Fruit fly (Drosophila melanogaster) whole organism, embryonic: ENCODE measurements around the gene Rhp.
A peak's percentile ranks its signal among the peaks of the same experiment; 100 is the strongest.

Experiments used
- Bgb ChIP-seq: fragments of 200-800 bp; sonication (Bioruptor generic); IDR thresholded peaks from 2 replicates; pipeline ENCODE4 v1.3.6; 2022; ENCODE audit warnings: missing biosample characterization, missing genetic modification characterization; ENCODE audit not compliant: partially characterized antibody
- BtbVII ChIP-seq: fragments of 200-800 bp; sonication (Bioruptor generic); optimal IDR thresholded peaks from 3 replicates; lab custom pipeline; 2017; ENCODE audit warnings: missing biosample characterization, mild to moderate bottlenecking, missing genetic modification characterization
- CG10209 ChIP-seq: fragments of 200-800 bp; sonication (Bioruptor generic); optimal IDR thresholded peaks from 3 replicates; lab custom pipeline; 2017; ENCODE audit warnings: missing biosample characterization, mild to moderate bottlenecking, missing genetic modification characterization, missing genetic modification reagents
- CG10366 ChIP-seq: fragments of 200-800 bp; sonication (Bioruptor generic); IDR thresholded peaks from 2 replicates; pipeline ENCODE4 v1.3.6; 2022; ENCODE audit warnings: missing biosample characterization, missing genetic modification characterization
- CG10543 ChIP-seq: fragments of 200-800 bp; sonication (Bioruptor generic); optimal IDR thresholded peaks from 3 replicates; lab custom pipeline; 2017; ENCODE audit warnings: missing biosample characterization, mild to moderate bottlenecking, missing genetic modification characterization, moderate library complexity
- CG11696 ChIP-seq: fragments of 200-800 bp; sonication (Bioruptor generic); IDR thresholded peaks from 2 replicates; pipeline ENCODE4 v1.3.6; 2022; ENCODE audit warnings: missing biosample characterization, missing genetic modification characterization
- CG12155 ChIP-seq: fragments of 200-800 bp; sonication (Bioruptor generic); optimal IDR thresholded peaks from 3 replicates; lab custom pipeline; 2016; ENCODE audit warnings: missing biosample characterization, missing genetic modification characterization
- CG13296 ChIP-seq: fragments of 200-800 bp; sonication (Bioruptor generic); optimal IDR thresholded peaks from 3 replicates; lab custom pipeline; 2018; ENCODE audit warnings: missing biosample characterization, mild to moderate bottlenecking, missing genetic modification characterization
- CG16813 ChIP-seq: fragments of 200-800 bp; sonication (Bioruptor generic); IDR thresholded peaks from 3 replicates; pipeline ENCODE4 v1.3.6; 2022; ENCODE audit warnings: missing biosample characterization, missing genetic modification characterization; ENCODE audit not compliant: partially characterized antibody
- CG30403 ChIP-seq: fragments of 200-800 bp; sonication (Bioruptor generic); optimal IDR thresholded peaks from 3 replicates; lab custom pipeline; 2016; ENCODE audit warnings: missing biosample characterization, missing genetic modification characterization
- CG32532 ChIP-seq: fragments of 200-800 bp; sonication (Bioruptor generic); IDR thresholded peaks from 2 replicates; pipeline ENCODE4 v1.3.6; 2022; ENCODE audit warnings: missing biosample characterization, missing genetic modification characterization
- CG34422 ChIP-seq: fragments of 200-800 bp; sonication (Bioruptor generic); IDR thresholded peaks from 3 replicates; pipeline ENCODE4 v1.3.6; 2022; ENCODE audit warnings: missing biosample characterization, missing genetic modification characterization
- CG3838 ChIP-seq: fragments of 200-800 bp; sonication (Bioruptor generic); optimal IDR thresholded peaks from 3 replicates; lab custom pipeline; 2016; ENCODE audit warnings: missing biosample characterization, missing genetic modification characterization
- CG4360 ChIP-seq: fragments of 200-800 bp; sonication (Bioruptor generic); IDR thresholded peaks from 2 replicates; pipeline ENCODE4 v1.3.6; 2022; ENCODE audit warnings: missing biosample characterization, missing genetic modification characterization
- CG43689 ChIP-seq: fragments of 200-800 bp; sonication (Bioruptor generic); IDR thresholded peaks from 2 replicates; pipeline ENCODE4 v1.3.6; 2022; ENCODE audit warnings: missing biosample characterization, missing genetic modification characterization
- CG4854 ChIP-seq: fragments of 200-800 bp; sonication (Bioruptor generic); optimal IDR thresholded peaks from 2 replicates; lab custom pipeline; 2016; ENCODE audit warnings: missing biosample characterization, missing genetic modification characterization, inconsistent platforms
- CG7928 ChIP-seq: fragments of 200-800 bp; sonication (Bioruptor generic); optimal IDR thresholded peaks from 2 replicates; lab custom pipeline; 2017; ENCODE audit warnings: missing biosample characterization, mild to moderate bottlenecking, missing genetic modification characterization
- CG8388 ChIP-seq: fragments of 200-800 bp; sonication (Bioruptor generic); optimal IDR thresholded peaks from 2 replicates; lab custom pipeline; 2019; ENCODE audit warnings: missing biosample characterization, mild to moderate bottlenecking, missing genetic modification characterization, moderate library complexity
- CG9727 ChIP-seq: fragments of 200-800 bp; sonication (Bioruptor generic); optimal IDR thresholded peaks from 3 replicates; lab custom pipeline; 2017; ENCODE audit warnings: missing biosample characterization, mild to moderate bottlenecking, missing genetic modification characterization
- CG9797 ChIP-seq: fragments of 200-800 bp; sonication (Bioruptor generic); optimal IDR thresholded peaks from 3 replicates; lab custom pipeline; 2018; ENCODE audit warnings: missing biosample characterization, mild to moderate bottlenecking, missing genetic modification characterization
- CkIIα-i1 ChIP-seq: fragments of 200-800 bp; sonication (Bioruptor generic); IDR thresholded peaks from 2 replicates; pipeline ENCODE4 v1.3.6; 2022; ENCODE audit warnings: missing biosample characterization, missing genetic modification characterization
- Hand ChIP-seq: fragments of 200-800 bp; sonication (Bioruptor generic); optimal IDR thresholded peaks from 2 replicates; lab custom pipeline; 2017; ENCODE audit warnings: mild to moderate bottlenecking, missing biosample characterization, missing genetic modification reagents, missing genetic modification characterization
- Lpt ChIP-seq: fragments of >200 bp; optimal IDR thresholded peaks from 2 replicates; lab custom pipeline; 2018; ENCODE audit warnings: missing biosample characterization, missing genetic modification characterization
- MTF-1 ChIP-seq: fragments of 200-800 bp; sonication (Bioruptor generic); optimal IDR thresholded peaks from 2 replicates; lab custom pipeline; 2018; ENCODE audit warnings: missing biosample characterization, mild to moderate bottlenecking, missing genetic modification characterization, borderline replicate concordance
- NC2β ChIP-seq: fragments of 200-800 bp; sonication (Bioruptor generic); optimal IDR thresholded peaks from 2 replicates; lab custom pipeline; 2016; ENCODE audit warnings: missing biosample characterization, missing genetic modification characterization
- Nf-YB ChIP-seq: fragments of 200-800 bp; sonication (Bioruptor generic); optimal IDR thresholded peaks from 3 replicates; lab custom pipeline; 2019; ENCODE audit warnings: missing biosample characterization, mild to moderate bottlenecking, missing genetic modification characterization, moderate library complexity
- Ssrp ChIP-seq: fragments of 200-800 bp; sonication (Bioruptor generic); optimal IDR thresholded peaks from 2 replicates; lab custom pipeline; 2018; ENCODE audit warnings: missing biosample characterization, mild to moderate bottlenecking, missing genetic modification characterization, moderate library complexity
- ab ChIP-seq: fragments of 200-800 bp; sonication (Bioruptor generic); optimal IDR thresholded peaks from 2 replicates; lab custom pipeline; 2016; ENCODE audit warnings: missing biosample characterization, missing genetic modification characterization
- amos ChIP-seq: fragments of 200-800 bp; sonication (Bioruptor generic); IDR thresholded peaks from 2 replicates; pipeline ENCODE4 v1.3.6; 2022; ENCODE audit warnings: missing biosample characterization, missing genetic modification characterization; ENCODE audit not compliant: partially characterized antibody
- bsh ChIP-seq, 2 experiments: fragments of 200-800 bp; sonication (Bioruptor generic); optimal IDR thresholded peaks; 2 replicates each; lab custom pipeline; 2017 to 2018; ENCODE audit warnings: mild to moderate bottlenecking in 2 of 2, missing biosample characterization in 2 of 2, missing genetic modification characterization in 2 of 2, moderate library complexity in 1 of 2
- cas ChIP-seq: fragments of 200-800 bp; sonication (Bioruptor generic); IDR thresholded peaks from 2 replicates; pipeline ENCODE4 v1.3.6; 2022; ENCODE audit warnings: missing biosample characterization, missing genetic modification characterization
- caup ChIP-seq: fragments of 200-800 bp; sonication (Bioruptor generic); optimal IDR thresholded peaks from 3 replicates; lab custom pipeline; 2017; ENCODE audit warnings: missing biosample characterization, mild to moderate bottlenecking, missing genetic modification characterization, moderate library complexity; ENCODE audit not compliant: severe bottlenecking
- dan ChIP-seq: fragments of 200-800 bp; sonication (Bioruptor generic); IDR thresholded peaks from 2 replicates; pipeline ENCODE4 v1.3.6; 2022; ENCODE audit warnings: missing biosample characterization, missing genetic modification characterization
- ems ChIP-seq: fragments of 200-800 bp; sonication (Bioruptor generic); optimal IDR thresholded peaks from 3 replicates; lab custom pipeline; 2016; ENCODE audit warnings: missing biosample characterization, missing genetic modification characterization
- fd64A ChIP-seq: fragments of 200-800 bp; sonication (Bioruptor generic); optimal IDR thresholded peaks from 3 replicates; lab custom pipeline; 2018; ENCODE audit warnings: missing biosample characterization, mild to moderate bottlenecking, missing genetic modification characterization
- fd96Cb ChIP-seq: fragments of 200-800 bp; sonication (Bioruptor generic); optimal IDR thresholded peaks from 2 replicates; lab custom pipeline; 2018; ENCODE audit warnings: missing biosample characterization, mild to moderate bottlenecking, missing genetic modification characterization, moderate library complexity
- ftz-f1 ChIP-seq: fragments of 200-800 bp; sonication (Bioruptor generic); optimal IDR thresholded peaks from 2 replicates; lab custom pipeline; 2016; ENCODE audit warnings: missing biosample characterization, missing genetic modification characterization
- ham ChIP-seq: fragments of 200-800 bp; sonication (Bioruptor generic); IDR thresholded peaks from 2 replicates; pipeline ENCODE4 v1.3.6; 2022; ENCODE audit warnings: missing biosample characterization, missing genetic modification characterization
- hbn ChIP-seq: fragments of 200-800 bp; sonication (Bioruptor generic); IDR thresholded peaks from 2 replicates; pipeline ENCODE4 v1.3.6; 2022; ENCODE audit warnings: missing biosample characterization, missing genetic modification characterization; ENCODE audit not compliant: partially characterized antibody
- knrl ChIP-seq: fragments of 200-800 bp; sonication (Bioruptor generic); IDR thresholded peaks from 3 replicates; pipeline ENCODE4 v1.3.6; 2022; ENCODE audit warnings: missing biosample characterization, missing genetic modification characterization; ENCODE audit not compliant: partially characterized antibody
- mirr ChIP-seq: fragments of 200-800 bp; sonication (Bioruptor generic); optimal IDR thresholded peaks from 3 replicates; lab custom pipeline; 2018; ENCODE audit warnings: missing biosample characterization, mild to moderate bottlenecking, missing genetic modification characterization
- nau ChIP-seq: fragments of 200-800 bp; sonication (Bioruptor generic); optimal IDR thresholded peaks from 3 replicates; lab custom pipeline; 2017; ENCODE audit warnings: missing biosample characterization, mild to moderate bottlenecking, missing genetic modification characterization, missing genetic modification reagents
- pan ChIP-seq, 4 experiments: fragments of >200 bp in 3 of 4; fragments of 200-800 bp in 1 of 4; sonication (Bioruptor generic) in 1 of 4; optimal IDR thresholded peaks in 3 of 4; IDR thresholded peaks in 1 of 4; 2 replicates each; pipeline versions ENCODE4 v1.3.6 to Lab custom; 2017 to 2022; ENCODE audit warnings: missing biosample characterization in 2 of 4, missing genetic modification characterization in 2 of 4, mixed read lengths in 1 of 4
- repo ChIP-seq: fragments of 200-800 bp; sonication (Bioruptor generic); optimal IDR thresholded peaks from 2 replicates; lab custom pipeline; 2016; ENCODE audit warnings: missing biosample characterization, missing genetic modification characterization
- tx ChIP-seq: fragments of 200-800 bp; sonication (Bioruptor generic); optimal IDR thresholded peaks from 2 replicates; lab custom pipeline; 2016; ENCODE audit warnings: missing biosample characterization, missing genetic modification characterization
- unpg ChIP-seq: fragments of 200-800 bp; sonication (Bioruptor generic); optimal IDR thresholded peaks from 3 replicates; lab custom pipeline; 2018; ENCODE audit warnings: missing biosample characterization, mild to moderate bottlenecking, missing genetic modification characterization, moderate library complexity
- usp ChIP-seq: fragments of >200 bp; optimal IDR thresholded peaks from 2 replicates; lab custom pipeline; 2017; ENCODE audit warnings: missing biosample characterization, missing genetic modification characterization
- vfl ChIP-seq: fragments of 200-800 bp; sonication (Bioruptor generic); optimal IDR thresholded peaks from 2 replicates; lab custom pipeline; 2016; ENCODE audit warnings: missing biosample characterization, missing genetic modification characterization

Gene Rhp

DNA sequence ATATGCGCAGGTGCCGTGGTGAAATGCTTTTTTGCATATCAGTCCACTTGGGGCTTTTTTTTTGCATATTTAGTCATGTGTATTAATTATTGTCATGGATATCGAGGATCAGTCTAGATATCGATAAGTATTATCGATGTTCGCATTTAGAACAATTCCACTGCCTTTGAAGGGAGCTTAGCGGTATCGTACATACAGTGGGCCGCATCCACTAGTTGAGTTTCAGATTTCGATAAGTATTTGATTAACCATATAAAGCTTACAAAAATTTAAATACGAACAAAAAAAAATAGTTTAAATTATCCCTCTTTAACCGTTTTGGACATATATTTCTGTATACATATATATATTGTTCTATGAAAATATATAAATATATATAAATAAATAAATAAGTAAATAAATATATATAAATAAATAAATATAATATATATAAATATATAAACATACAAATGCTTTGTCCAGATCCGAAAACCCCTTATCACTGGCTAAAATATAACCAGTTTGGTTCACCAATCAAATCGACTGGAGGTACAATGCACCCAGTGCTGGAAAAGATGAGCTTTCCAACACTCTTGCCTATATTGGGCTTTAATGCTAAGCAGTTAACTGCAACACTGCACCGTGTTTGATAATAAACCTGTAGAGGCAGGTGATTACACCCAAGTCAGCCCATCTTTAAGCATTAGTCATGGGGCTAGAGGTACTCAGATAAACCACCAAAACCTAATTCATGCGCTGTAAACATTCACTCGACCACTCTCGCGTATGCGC is 14.4 kb downstream of the Rhp start (continued):
- TF ChIP-seq CG32532 (GFP tag; lab: Robert Waterston, UW), result no peak
- no peak for TF ChIP-seq tx (GFP tag; lab: Kevin White, UChicago)
- TF ChIP-seq CG8388 (GFP tag; lab: Kevin White, UChicago), result peak; percentile 32
- TF ChIP-seq CG9797 (GFP tag; lab: Kevin White, UChicago), result no peak
- TF ChIP-seq CG13296 (GFP tag; lab: Kevin White, UChicago), result peak; percentile 32
- no peak for TF ChIP-seq Lpt (GFP tag; lab: Kevin White, UChicago)
- TF ChIP-seq amos (GFP tag; lab: Robert Waterston, UW), result peak; percentile 86; the same call in 1 of the 2 replicates
- TF ChIP-seq NC2β (GFP tag; lab: Kevin White, UChicago), result no peak
- TF ChIP-seq CG7928, result no peak
- TF ChIP-seq CG34422 (GFP tag; lab: Robert Waterston, UW), result no peak
- peak; percentile 66; the same call in 1 of the 2 replicates for TF ChIP-seq hbn (GFP tag; lab: Robert Waterston, UW)
- no peak for TF ChIP-seq pan (optimal IDR thresholded peaks at IDR 0.05; lab: Kevin White, UChicago)
- TF ChIP-seq pan (GFP tag; optimal IDR thresholded peaks at IDR 0.05 in 1 of 2, IDR thresholded peaks at IDR 0.05 in 1 of 2), result no peak
- TF ChIP-seq CG10543 (GFP tag; lab: Kevin White, UChicago), result no peak
- TF ChIP-seq dan (GFP tag; lab: Robert Waterston, UW), result no peak
- TF ChIP-seq Nf-YB, result peak; percentile 75
- TF ChIP-seq repo (GFP tag; lab: Kevin White, UChicago), result no peak
- TF ChIP-seq bsh (GFP tag; optimal IDR thresholded peaks at IDR 0.05; lab: Kevin White, UChicago), result peak in 1 of 2 experiments; percentile 21
- no peak for TF ChIP-seq ftz-f1 (GFP tag; lab: Kevin White, UChicago)
- peak; percentile 5 for TF ChIP-seq CG10209 (GFP tag; lab: Kevin White, UChicago)
- no peak for TF ChIP-seq CG10366 (GFP tag; lab: Robert Waterston, UW)
- TF ChIP-seq knrl (GFP tag; lab: Robert Waterston, UW), result peak; percentile 71
- TF ChIP-seq BtbVII (GFP tag; lab: Kevin White, UChicago), result no peak
- no peak for TF ChIP-seq CG4854 (GFP tag; lab: Kevin White, UChicago)
- no peak for TF ChIP-seq Ssrp (tag; lab: Kevin White, UChicago)
- no peak for TF ChIP-seq fd64A
- TF ChIP-seq CG4360 (GFP tag; lab: Robert Waterston, UW), result no peak
- no peak for TF ChIP-seq mirr
- no peak for TF ChIP-seq fd96Cb (tag; lab: Kevin White, UChicago)
- TF ChIP-seq Bgb (GFP tag; lab: Robert Waterston, UW), result peak; percentile 75
- no peak for TF ChIP-seq usp (GFP tag; lab: Kevin White, UChicago)
- no peak for TF ChIP-seq CG12155 (GFP tag; lab: Kevin White, UChicago)
- TF ChIP-seq CG30403 (GFP tag; lab: Kevin White, UChicago), result peak; percentile 10
- no peak for TF ChIP-seq CG43689 (GFP tag; lab: Robert Waterston, UW)
- no peak for TF ChIP-seq MTF-1
- no peak for TF ChIP-seq Hand (GFP tag; lab: Kevin White, UChicago)
- no peak for TF ChIP-seq ems (GFP tag; lab: Kevin White, UChicago)
- no peak for TF ChIP-seq ham (GFP tag; lab: Robert Waterston, UW)
- TF ChIP-seq CkIIα-i1 (GFP tag; lab: Robert Waterston, UW), result no peak
- TF ChIP-seq CG9727 (GFP tag; lab: Kevin White, UChicago), result no peak
- TF ChIP-seq CG11696, result no peak
- no peak for TF ChIP-seq vfl (GFP tag; lab: Kevin White, UChicago)
- no peak for TF ChIP-seq cas (GFP tag; lab: Robert Waterston, UW)
- TF ChIP-seq unpg (GFP tag; lab: Kevin White, UChicago), result peak; percentile 24
- TF ChIP-seq caup (GFP tag; lab: Kevin White, UChicago), result no peak
- TF ChIP-seq nau, result no peak
- no peak for TF ChIP-seq ab
- no peak for TF ChIP-seq CG3838 (GFP tag; lab: Kevin White, UChicago)
- TF ChIP-seq CG16813 (GFP tag; lab: Robert Waterston, UW), result peak; percentile 76
